Worm (Caenorhabditis elegans): Measurements from ENCODE around the gene F26D11.13.
A peak's percentile ranks its signal among the peaks of the same experiment; 100 is the strongest.

Gene F26D11.13

ce11 chrV:7980370-7980987 is 26.0 kb upstream of the F26D11.13 start:
- TF ChIP-seq lim-7 (GFP tag; IDR thresholded peaks at IDR 0.05) (no peak), madf-9 (GFP tag; conservative IDR thresholded peaks at IDR 0.05) (no peak), lin-29 (GFP tag; IDR thresholded peaks at IDR 0.05) (no peak), mxl-3 (GFP tag; optimal IDR thresholded peaks at IDR 0.05) (no peak), ceh-32 (tag; optimal IDR thresholded peaks at IDR 0.05; ENCODE audit: poor library complexity) (no peak), mdt-29 (GFP tag; IDR thresholded peaks at IDR 0.05) (no peak), zfp-2 (tag; optimal IDR thresholded peaks at IDR 0.05) (no peak), gei-8 (GFP tag; optimal IDR thresholded peaks at IDR 0.05) (no peak), sdz-12 (GFP tag; optimal IDR thresholded peaks at IDR 0.05) (no peak), F10B5.3 (tag; optimal IDR thresholded peaks at IDR 0.05) (no peak), arid-1 (GFP tag; conservative IDR thresholded peaks at IDR 0.05) (no peak), F37D6.2 (tag; optimal IDR thresholded peaks at IDR 0.05) (peak; percentile 6), daf-19 (GFP tag; conservative IDR thresholded peaks at IDR 0.05) (no peak), ztf-11 (tag; optimal IDR thresholded peaks at IDR 0.05) (no peak), R02D3.7 (tag; optimal IDR thresholded peaks at IDR 0.05) (no peak), Y5F2A.4 (GFP tag; optimal IDR thresholded peaks at IDR 0.05) (no peak), zip-11 (GFP tag; IDR thresholded peaks at IDR 0.05) (no peak), ceh-62 (tag; optimal IDR thresholded peaks at IDR 0.05) (no peak), set-16 (GFP tag; IDR thresholded peaks at IDR 0.05) (no peak), lin-1 (GFP tag; IDR thresholded peaks at IDR 0.05) (no peak), unc-62 (GFP tag; optimal IDR thresholded peaks at IDR 0.05 in 1 of 2) (peak in 1 of 2 experiments; percentile 71), unc-62 (tag; optimal IDR thresholded peaks at IDR 0.05) (no peak), nhr-6 (tag; optimal IDR thresholded peaks at IDR 0.05) (no peak), tag-97 (GFP tag; IDR thresholded peaks at IDR 0.05) (no peak), tra-1 (GFP tag; IDR thresholded peaks at IDR 0.05) (0 out of 2 replicates have a peak, but pooled peaks have one; percentile 60), egl-27 (tag; optimal IDR thresholded peaks at IDR 0.05) (no peak), ctbp-1 (GFP tag; IDR thresholded peaks at IDR 0.05) (peak; percentile 37; the same call in 1 of the 2 replicates), fkh-10 (GFP tag; optimal IDR thresholded peaks at IDR 0.05) (peak; percentile 26), dpl-1 (GFP tag; optimal IDR thresholded peaks at IDR 0.05) (peak; percentile 2), hlh-30 (tag; optimal IDR thresholded peaks at IDR 0.05; ENCODE audit: insufficient read depth) (peak; percentile 69), egl-43 (GFP tag; IDR thresholded peaks at IDR 0.05) (no peak), attf-4 (tag; optimal IDR thresholded peaks at IDR 0.05) (no peak), ceh-82 (tag; optimal IDR thresholded peaks at IDR 0.05) (no peak), hif-1 (tag; optimal IDR thresholded peaks at IDR 0.05) (peak in 1 of 2 experiments; percentile 21), ama-1 (optimal IDR thresholded peaks at IDR 0.05) (no peak), ZK546.5 (tag; optimal IDR thresholded peaks at IDR 0.05) (no peak), nhr-237 (tag; optimal IDR thresholded peaks at IDR 0.05) (no peak), spr-1 (tag; optimal IDR thresholded peaks at IDR 0.05) (no peak), T26A8.4 (GFP tag; IDR thresholded peaks at IDR 0.05) (no peak), nhr-48 (tag; optimal IDR thresholded peaks at IDR 0.05) (no peak), fos-1 (tag; optimal IDR thresholded peaks at IDR 0.05) (no peak), saeg-2 (GFP tag; IDR thresholded peaks at IDR 0.05) (no peak), pha-4 (GFP tag; IDR thresholded peaks at IDR 0.05) (no peak), pha-4 (tag; optimal IDR thresholded peaks at IDR 0.05) (no peak), nhr-76 (tag; optimal IDR thresholded peaks at IDR 0.05) (no peak), nhr-42 (GFP tag; IDR thresholded peaks at IDR 0.05) (no peak), vab-7 (GFP tag; IDR thresholded peaks at IDR 0.05) (no peak), unc-130 (GFP tag; optimal IDR thresholded peaks at IDR 0.05) (no peak), lin-15B (tag; optimal IDR thresholded peaks at IDR 0.05) (no peak), D1046.2 (GFP tag; IDR thresholded peaks at IDR 0.05) (no peak), zag-1 (tag; optimal IDR thresholded peaks at IDR 0.05) (no peak), lin-39 (tag; optimal IDR thresholded peaks at IDR 0.05) (no peak), nhr-77 (tag; optimal IDR thresholded peaks at IDR 0.05) (no peak)

All from whole organism, L4 larva.